Fruit fly (Drosophila melanogaster): ENCODE data around the gene ppk24.

Gene ppk24

dm6 chr3R:31232236-31232635, 33.3 kb upstream of the ppk24 start, which contains the start of gene CG15563:
Gene CG15563, minus strand, starts transcription at chr3R:31232336.
- no peak for TF ChIP-seq CG17801 (GFP tag; optimal IDR thresholded peaks at IDR 0.05; ENCODE audit: partially characterized antibody)

dm6 chr3R:31235262-31235661, 30.3 kb upstream of the ppk24 start, which contains the start of gene CG15564:
Gene CG15564, minus strand, starts transcription at chr3R:31235362.
- TF ChIP-seq CG17801 (GFP tag; optimal IDR thresholded peaks at IDR 0.05; ENCODE audit: partially characterized antibody): no peak

- no peak for TF ChIP-seq CG17801 (GFP tag; optimal IDR thresholded peaks at IDR 0.05; ENCODE audit: partially characterized antibody)
Measured at dm6 chr3R:31240023-31240422, 25.5 kb upstream of the ppk24 start.

dm6 chr3R:31241109-31241508, 24.4 kb upstream of the ppk24 start:
- no peak for TF ChIP-seq CG17801 (GFP tag; optimal IDR thresholded peaks at IDR 0.05; ENCODE audit: partially characterized antibody)

- no peak for TF ChIP-seq CG17801 (GFP tag; optimal IDR thresholded peaks at IDR 0.05; ENCODE audit: partially characterized antibody)
Measured at dm6 chr3R:31243079-31243668, 22.4 kb upstream of the ppk24 start.

- TF ChIP-seq CG17801 (GFP tag; optimal IDR thresholded peaks at IDR 0.05; ENCODE audit: partially characterized antibody): no peak
Measured at dm6 chr3R:31245785-31246184, 19.7 kb upstream of the ppk24 start.

- TF ChIP-seq CG17801 (GFP tag; optimal IDR thresholded peaks at IDR 0.05; ENCODE audit: partially characterized antibody): no peak
Measured at dm6 chr3R:31247281-31247995, 18.1 kb upstream of the ppk24 start.

dm6 chr3R:31248245-31248644, 17.3 kb upstream of the ppk24 start:
- TF ChIP-seq CG17801 (GFP tag; optimal IDR thresholded peaks at IDR 0.05; ENCODE audit: partially characterized antibody): no peak

dm6 chr3R:31250426-31251034, 15.0 kb upstream of the ppk24 start:
- TF ChIP-seq CG17801 (GFP tag; optimal IDR thresholded peaks at IDR 0.05; ENCODE audit: partially characterized antibody): no peak

- no peak for TF ChIP-seq CG17801 (GFP tag; optimal IDR thresholded peaks at IDR 0.05; ENCODE audit: partially characterized antibody)
Measured at dm6 chr3R:31251130-31251770, 14.3 kb upstream of the ppk24 start.

dm6 chr3R:31252093-31252962, 13.2 kb upstream of the ppk24 start, which contains the start of the genes qless and mRpL32:
Gene qless, minus strand, starts transcription at chr3R:31252608.
Gene mRpL32, plus strand, starts transcription at chr3R:31252872.
- TF ChIP-seq CG17801 (GFP tag; optimal IDR thresholded peaks at IDR 0.05; ENCODE audit: partially characterized antibody): peak; percentile 51

- peak; percentile 54 for TF ChIP-seq CG17801 (GFP tag; optimal IDR thresholded peaks at IDR 0.05; ENCODE audit: partially characterized antibody)
Measured at dm6 chr3R:31254808-31255207, 10.7 kb upstream of the ppk24 start, which contains the start of the genes CG1750 and spn-F. Gene CG1750, minus strand, starts transcription at chr3R:31254900. Gene spn-F, plus strand, starts transcription at chr3R:31255127.

dm6 chr3R:31257299-31257698, 8.2 kb upstream of the ppk24 start, which contains the start of gene CAH6:
Gene CAH6, plus strand, starts transcription at chr3R:31257599.
- no peak for TF ChIP-seq CG17801 (GFP tag; optimal IDR thresholded peaks at IDR 0.05; ENCODE audit: partially characterized antibody)

dm6 chr3R:31259947-31260346, 5.6 kb upstream of the ppk24 start, which contains the start of gene CAH16:
Gene CAH16, plus strand, starts transcription at chr3R:31260247.
- TF ChIP-seq CG17801 (GFP tag; optimal IDR thresholded peaks at IDR 0.05; ENCODE audit: partially characterized antibody): no peak
